Worm (Caenorhabditis elegans): ENCODE data around the gene nhr-168.

- no peak for TF ChIP-seq ceh-36 (tag; optimal IDR thresholded peaks at IDR 0.05)
- TF ChIP-seq ama-1 (optimal IDR thresholded peaks at IDR 0.05): no peak
- TF ChIP-seq sea-1 (GFP tag; conservative IDR thresholded peaks at IDR 0.05): no peak
- no peak for TF ChIP-seq hmg-4 (GFP tag; optimal IDR thresholded peaks at IDR 0.05)
- TF ChIP-seq ceh-13 (GFP tag; optimal IDR thresholded peaks at IDR 0.05): no peak
- TF ChIP-seq tbx-11 (GFP tag; IDR thresholded peaks at IDR 0.05): no peak
- TF ChIP-seq B0310.2 (tag; optimal IDR thresholded peaks at IDR 0.05): no peak
Observed at ce11 chrV:13297220-13297619, 36.5 kb downstream of the nhr-168 start, which contains the start of gene C26E1.1.

Measured in whole organism, early embryonic.